Fruit fly (Drosophila melanogaster): ENCODE measurements around the gene Gnmt.

- TF ChIP-seq Myc (optimal IDR thresholded peaks at IDR 0.05): no peak
- TF ChIP-seq Sin3A (optimal IDR thresholded peaks at IDR 0.05): no peak
- TF ChIP-seq ttk (optimal IDR thresholded peaks at IDR 0.05): no peak
- no peak for TF ChIP-seq insv (optimal IDR thresholded peaks at IDR 0.05)
- TF ChIP-seq psq (optimal IDR thresholded peaks at IDR 0.05): no peak
- no peak for TF ChIP-seq h (optimal IDR thresholded peaks at IDR 0.05)
Observed at dm6 chr3R:12691422-12692101, 17.2 kb downstream of the Gnmt start, which contains the start of gene Arp1.
